Worm (Caenorhabditis elegans) whole organism, L3 larva: ENCODE measurements around the gene rab-33.

ENCODE experiments used
- R02D3.7 ChIP-seq: fragments of 150-350 bp; optimal IDR thresholded peaks from 2 replicates; lab custom pipeline; 2014; ENCODE audit warnings: missing biosample characterization, missing genetic modification characterization
- ZK546.5 ChIP-seq: sonication (generic microtip); optimal IDR thresholded peaks from 2 replicates; lab custom pipeline; 2017; ENCODE audit warnings: missing biosample characterization, missing genetic modification characterization
- aly-2 ChIP-seq: fragments of 150-350 bp; optimal IDR thresholded peaks from 2 replicates; lab custom pipeline; 2014; ENCODE audit warnings: missing biosample characterization, missing genetic modification characterization
- ceh-16 ChIP-seq: sonication (generic microtip); optimal IDR thresholded peaks from 2 replicates; lab custom pipeline; 2017; ENCODE audit warnings: missing biosample characterization, missing genetic modification characterization
- ceh-28 ChIP-seq: fragments of 150-350 bp; optimal IDR thresholded peaks from 2 replicates; lab custom pipeline; 2014; ENCODE audit warnings: missing biosample characterization, missing genetic modification reagents, missing genetic modification characterization
- ceh-82 ChIP-seq: fragments of 150-350 bp; optimal IDR thresholded peaks from 2 replicates; lab custom pipeline; 2014; ENCODE audit warnings: missing biosample characterization, missing genetic modification characterization
- ceh-9 ChIP-seq: sonication (generic microtip); optimal IDR thresholded peaks from 2 replicates; lab custom pipeline; 2018; ENCODE audit warnings: missing biosample characterization, missing genetic modification characterization
- egl-27 ChIP-seq: sonication (generic microtip); optimal IDR thresholded peaks from 4 replicates; lab custom pipeline; 2017; ENCODE audit warnings: missing biosample characterization, missing genetic modification reagents, missing genetic modification characterization
- egl-5 ChIP-seq: fragments of 150-350 bp; optimal IDR thresholded peaks from 2 replicates; lab custom pipeline; 2017; ENCODE audit warnings: missing biosample characterization, missing genetic modification reagents, missing genetic modification characterization, inconsistent platforms
- elt-2 ChIP-seq: sonication (generic microtip); optimal IDR thresholded peaks from 2 replicates; lab custom pipeline; 2016; ENCODE audit warnings: missing genetic modification reagents, mild to moderate bottlenecking, missing genetic modification characterization, missing compliant biosample characterization
- elt-3 ChIP-seq, 3 experiments: fragments of 150-350 bp in 1 of 3; sonication (generic microtip) in 2 of 3; optimal IDR thresholded peaks; 2 replicates in 2 of 3; 4 replicates in 1 of 3; lab custom pipeline; 2014 to 2017; ENCODE audit warnings: missing biosample characterization in 3 of 3, missing genetic modification characterization in 3 of 3
- eor-1 ChIP-seq, 2 experiments: fragments of 150-350 bp; optimal IDR thresholded peaks; 2 replicates each; lab custom pipeline; 2014 to 2018; ENCODE audit warnings: missing biosample characterization in 2 of 2, missing genetic modification characterization in 2 of 2
- fkh-10 ChIP-seq: sonication (generic microtip); optimal IDR thresholded peaks from 2 replicates; lab custom pipeline; 2017; ENCODE audit warnings: missing biosample characterization, missing genetic modification reagents, missing genetic modification characterization
- fkh-2 ChIP-seq: fragments of 150-350 bp; optimal IDR thresholded peaks from 2 replicates; lab custom pipeline; 2014; ENCODE audit warnings: missing biosample characterization, missing genetic modification reagents, missing genetic modification characterization
- fos-1 ChIP-seq: fragments of 150-350 bp; optimal IDR thresholded peaks from 2 replicates; lab custom pipeline; 2014; ENCODE audit warnings: missing biosample characterization, missing genetic modification characterization
- hmg-11 ChIP-seq: sonication (generic microtip); optimal IDR thresholded peaks from 2 replicates; lab custom pipeline; 2016; ENCODE audit warnings: missing genetic modification characterization, missing compliant biosample characterization
- jun-1 ChIP-seq: fragments of 150-350 bp; optimal IDR thresholded peaks from 2 replicates; lab custom pipeline; 2014; ENCODE audit warnings: missing biosample characterization, missing genetic modification reagents, missing genetic modification characterization
- lin-15B ChIP-seq: fragments of 150-350 bp; optimal IDR thresholded peaks from 2 replicates; lab custom pipeline; 2014; ENCODE audit warnings: missing biosample characterization, missing genetic modification characterization
- mdl-1 ChIP-seq: fragments of 150-350 bp; optimal IDR thresholded peaks from 2 replicates; lab custom pipeline; 2014; ENCODE audit warnings: missing biosample characterization, missing genetic modification characterization
- mml-1 ChIP-seq: fragments of 150-350 bp; sonication (generic microtip); optimal IDR thresholded peaks from 3 replicates; lab custom pipeline; 2014; ENCODE audit warnings: missing biosample characterization, missing genetic modification characterization
- nfya-1 ChIP-seq: sonication (generic microtip); optimal IDR thresholded peaks from 2 replicates; lab custom pipeline; 2017; ENCODE audit warnings: missing genetic modification characterization, mild to moderate bottlenecking, missing compliant biosample characterization, antibody characterized with exemption, moderate library complexity; ENCODE audit not compliant: insufficient read depth
- nhr-11 ChIP-seq: fragments of 150-350 bp; optimal IDR thresholded peaks from 2 replicates; lab custom pipeline; 2014; ENCODE audit warnings: missing biosample characterization, missing genetic modification characterization
- nhr-12 ChIP-seq: fragments of 150-350 bp; optimal IDR thresholded peaks from 2 replicates; lab custom pipeline; 2014; ENCODE audit warnings: missing biosample characterization, missing genetic modification characterization
- nhr-237 ChIP-seq: fragments of 150-350 bp; optimal IDR thresholded peaks from 2 replicates; lab custom pipeline; 2014; ENCODE audit warnings: missing biosample characterization, missing genetic modification characterization
- nhr-25 ChIP-seq: sonication (generic microtip); optimal IDR thresholded peaks from 2 replicates; lab custom pipeline; 2017; ENCODE audit warnings: missing biosample characterization, missing genetic modification characterization
- nhr-28 ChIP-seq: fragments of 150-350 bp; optimal IDR thresholded peaks from 2 replicates; lab custom pipeline; 2014; ENCODE audit warnings: missing biosample characterization, missing genetic modification characterization
- nhr-43 ChIP-seq: sonication (generic microtip); optimal IDR thresholded peaks from 2 replicates; lab custom pipeline; 2016; ENCODE audit warnings: mild to moderate bottlenecking, missing genetic modification characterization, missing compliant biosample characterization; ENCODE audit not compliant: poor library complexity, severe bottlenecking
- nhr-67 ChIP-seq: fragments of 150-350 bp; optimal IDR thresholded peaks from 2 replicates; lab custom pipeline; 2014; ENCODE audit warnings: missing biosample characterization, missing genetic modification characterization
- nhr-76 ChIP-seq: fragments of 150-350 bp; sonication (generic microtip); optimal IDR thresholded peaks from 5 replicates; lab custom pipeline; 2014; ENCODE audit warnings: missing biosample characterization, missing genetic modification characterization
- nhr-77 ChIP-seq: fragments of 150-350 bp; optimal IDR thresholded peaks from 2 replicates; lab custom pipeline; 2014; ENCODE audit warnings: missing biosample characterization, missing genetic modification characterization
- pha-4 ChIP-seq: fragments of 150-350 bp; optimal IDR thresholded peaks from 2 replicates; lab custom pipeline; 2014; ENCODE audit warnings: missing biosample characterization, missing genetic modification reagents, missing genetic modification characterization
- pqm-1 ChIP-seq: fragments of 150-350 bp; optimal IDR thresholded peaks from 2 replicates; lab custom pipeline; 2017; ENCODE audit warnings: missing biosample characterization, missing genetic modification characterization, inconsistent platforms
- sea-2 ChIP-seq: fragments of 150-350 bp; sonication (generic microtip); optimal IDR thresholded peaks from 4 replicates; lab custom pipeline; 2014; ENCODE audit warnings: missing biosample characterization, missing genetic modification reagents, missing genetic modification characterization
- skn-1 ChIP-seq: fragments of 150-350 bp; optimal IDR thresholded peaks from 2 replicates; lab custom pipeline; 2014; ENCODE audit warnings: missing biosample characterization, missing genetic modification characterization
- snpc-4 ChIP-seq: fragments of 150-350 bp; optimal IDR thresholded peaks from 2 replicates; lab custom pipeline; 2014; ENCODE audit warnings: missing biosample characterization, missing genetic modification characterization
- tbx-2 ChIP-seq: sonication (generic microtip); optimal IDR thresholded peaks from 2 replicates; lab custom pipeline; 2016; ENCODE audit warnings: mild to moderate bottlenecking, missing genetic modification characterization, missing compliant biosample characterization
- unc-39 ChIP-seq: sonication (generic microtip); optimal IDR thresholded peaks from 4 replicates; lab custom pipeline; 2017; ENCODE audit warnings: missing biosample characterization, missing genetic modification characterization
- unc-62 ChIP-seq: fragments of 150-350 bp; sonication (generic microtip); optimal IDR thresholded peaks from 4 replicates; lab custom pipeline; 2014; ENCODE audit warnings: missing biosample characterization, missing genetic modification reagents, missing genetic modification characterization
- zag-1 ChIP-seq: fragments of 150-350 bp; optimal IDR thresholded peaks from 2 replicates; lab custom pipeline; 2014; ENCODE audit warnings: missing biosample characterization, missing genetic modification characterization
- ztf-11 ChIP-seq: fragments of 150-350 bp; optimal IDR thresholded peaks from 2 replicates; lab custom pipeline; 2014; ENCODE audit warnings: missing biosample characterization, missing genetic modification characterization
- ztf-4 ChIP-seq: fragments of 150-350 bp; optimal IDR thresholded peaks from 2 replicates; lab custom pipeline; 2014; ENCODE audit warnings: missing biosample characterization, missing genetic modification characterization

The rab-33 gene

ce11 chrIII:10474945-10475344 lies 28.7 kb downstream of the rab-33 start, which contains the start of gene D2045.9:
Gene D2045.9 (plus strand): TSS chrIII:10475245.
- TF ChIP-seq mml-1 (tag; lab: Kevin White, UChicago) (no peak), snpc-4 (tag; lab: Kevin White, UChicago) (no peak), ZK546.5 (tag; lab: Kevin White, UChicago) (no peak), nhr-11 (tag; lab: Kevin White, UChicago) (no peak), nhr-77 (tag; lab: Kevin White, UChicago) (no peak), nfya-1 (no peak), fkh-10 (no peak), egl-27 (tag; lab: Kevin White, UChicago) (no peak), ceh-28 (no peak), sea-2 (GFP tag; lab: Kevin White, UChicago) (no peak), ztf-4 (no peak), hmg-11 (no peak), unc-39 (no peak), nhr-28 (tag; lab: Kevin White, UChicago) (no peak)

ce11 chrIII:10470927-10471326 lies 32.7 kb downstream of the rab-33 start, which contains the start of gene cul-1:
Gene cul-1 (plus strand): TSS chrIII:10471237.
- TF ChIP-seq nfya-1 (peak; percentile 25), egl-5 (tag; lab: Kevin White, UChicago) (peak; percentile 80), fkh-2 (tag; lab: Kevin White, UChicago) (no peak), nhr-67 (no peak), tbx-2 (tag; lab: Kevin White, UChicago) (no peak), hmg-11 (no peak), pha-4 (tag; lab: Kevin White, UChicago) (peak; percentile 1), fos-1 (no peak), egl-27 (tag; lab: Kevin White, UChicago) (no peak), nhr-76 (no peak), unc-39 (no peak), zag-1 (tag; lab: Kevin White, UChicago) (no peak), ceh-16 (tag; lab: Kevin White, UChicago) (no peak), aly-2 (no peak), nhr-43 (tag; lab: Kevin White, UChicago) (no peak), skn-1 (tag; lab: Kevin White, UChicago) (peak; percentile 94), eor-1 (tag; optimal IDR thresholded peaks at IDR 0.05; lab: Kevin White, UChicago) (no peak), R02D3.7 (no peak), lin-15B (peak; percentile 23), elt-2 (tag; lab: Kevin White, UChicago) (no peak)

ce11 chrIII:10469574-10470055 lies 34.0 kb downstream of the rab-33 start, which contains the start of gene D2045.5:
Gene D2045.5 (minus strand): TSS chrIII:10469624.
- TF ChIP-seq nhr-12 (tag; lab: Kevin White, UChicago): no peak
- TF ChIP-seq ZK546.5 (tag; lab: Kevin White, UChicago): no peak
- no peak for TF ChIP-seq nhr-43 (tag; lab: Kevin White, UChicago)
- no peak for TF ChIP-seq fkh-10
- no peak for TF ChIP-seq lin-15B
- no peak for TF ChIP-seq ceh-82 (tag; lab: Kevin White, UChicago)
- TF ChIP-seq elt-3 (tag; optimal IDR thresholded peaks at IDR 0.05; lab: Kevin White, UChicago): no peak
- no peak for TF ChIP-seq zag-1 (tag; lab: Kevin White, UChicago)
- TF ChIP-seq egl-27 (tag; lab: Kevin White, UChicago): no peak
- no peak for TF ChIP-seq mdl-1 (tag; lab: Kevin White, UChicago)
- no peak for TF ChIP-seq nhr-237 (tag; lab: Kevin White, UChicago)
- TF ChIP-seq unc-62 (GFP tag; lab: Kevin White, UChicago): no peak
- no peak for TF ChIP-seq nhr-25 (tag; lab: Kevin White, UChicago)
- TF ChIP-seq hmg-11: no peak
- no peak for TF ChIP-seq nhr-11 (tag; lab: Kevin White, UChicago)
- no peak for TF ChIP-seq ztf-4

ce11 chrIII:10464455-10464854 lies 39.2 kb downstream of the rab-33 start:
- TF ChIP-seq ceh-9 (tag; lab: Kevin White, UChicago): no peak
- no peak for TF ChIP-seq unc-39
- TF ChIP-seq nhr-237 (tag; lab: Kevin White, UChicago): no peak
- no peak for TF ChIP-seq unc-62 (GFP tag; lab: Kevin White, UChicago)
- TF ChIP-seq mdl-1 (tag; lab: Kevin White, UChicago): no peak
- no peak for TF ChIP-seq ztf-4
- TF ChIP-seq nhr-67: no peak
- TF ChIP-seq ztf-11: no peak
- TF ChIP-seq skn-1 (tag; lab: Kevin White, UChicago): no peak
- TF ChIP-seq pqm-1 (tag; lab: Kevin White, UChicago): no peak
- TF ChIP-seq elt-3 (tag; optimal IDR thresholded peaks at IDR 0.05; lab: Kevin White, UChicago): no peak
- no peak for TF ChIP-seq egl-27 (tag; lab: Kevin White, UChicago)
- no peak for TF ChIP-seq ceh-16 (tag; lab: Kevin White, UChicago)
- TF ChIP-seq nhr-12 (tag; lab: Kevin White, UChicago): no peak
- no peak for TF ChIP-seq R02D3.7
- TF ChIP-seq jun-1 (tag; lab: Kevin White, UChicago): no peak
- TF ChIP-seq, all 47 proteins: peak for 0
